Fruit fly (Drosophila melanogaster) whole organism, prepupa: Measurements from ENCODE around the gene sit.
A peak's percentile ranks its signal among the peaks of the same experiment; 100 is the strongest.

Source experiments
- CG10669 ChIP-seq: fragments of 200-800 bp; sonication (Bioruptor generic); optimal IDR thresholded peaks from 3 replicates; lab custom pipeline; 2018; ENCODE audit warnings: missing biosample characterization, mild to moderate bottlenecking, missing genetic modification characterization, moderate library complexity
- CG11294 ChIP-seq: fragments of 200-800 bp; sonication (Bioruptor generic); IDR thresholded peaks from 2 replicates; pipeline ENCODE4 v1.3.6; 2022; ENCODE audit warnings: missing biosample characterization, missing genetic modification characterization
- CG11902 ChIP-seq: fragments of 200-800 bp; sonication (Bioruptor generic); optimal IDR thresholded peaks from 3 replicates; lab custom pipeline; 2016; ENCODE audit warnings: missing biosample characterization, missing genetic modification characterization
- CG15336 ChIP-seq: fragments of 200-800 bp; sonication (Bioruptor generic); IDR thresholded peaks from 2 replicates; pipeline ENCODE4 v1.3.6; 2022; ENCODE audit warnings: missing biosample characterization, missing genetic modification characterization
- CG1621 ChIP-seq: fragments of 200-800 bp; sonication (Bioruptor generic); optimal IDR thresholded peaks from 3 replicates; lab custom pipeline; 2018; ENCODE audit warnings: missing biosample characterization, mild to moderate bottlenecking, missing genetic modification characterization
- CG31627 ChIP-seq: fragments of 200-800 bp; sonication (Bioruptor generic); optimal IDR thresholded peaks from 3 replicates; lab custom pipeline; 2016; ENCODE audit warnings: missing biosample characterization, missing genetic modification characterization
- CG32006 ChIP-seq: fragments of 200-800 bp; sonication (Bioruptor generic); optimal IDR thresholded peaks from 3 replicates; lab custom pipeline; 2017; ENCODE audit warnings: missing biosample characterization, mild to moderate bottlenecking, missing genetic modification characterization
- CG34406 ChIP-seq: fragments of 200-800 bp; sonication (Bioruptor generic); optimal IDR thresholded peaks from 3 replicates; lab custom pipeline; 2016; ENCODE audit warnings: missing biosample characterization, missing genetic modification characterization
- CG3919 ChIP-seq: fragments of 200-800 bp; sonication (Bioruptor generic); optimal IDR thresholded peaks from 3 replicates; lab custom pipeline; 2016; ENCODE audit warnings: missing biosample characterization, missing genetic modification characterization
- CG4318 ChIP-seq: fragments of 200-800 bp; sonication (Bioruptor generic); optimal IDR thresholded peaks from 3 replicates; lab custom pipeline; 2017; ENCODE audit warnings: missing biosample characterization, mild to moderate bottlenecking, missing genetic modification characterization
- CG6792 ChIP-seq: fragments of 200-800 bp; sonication (Bioruptor generic); optimal IDR thresholded peaks from 3 replicates; lab custom pipeline; 2016; ENCODE audit warnings: missing biosample characterization, missing genetic modification characterization
- CG6808 ChIP-seq: fragments of 200-800 bp; sonication (Bioruptor generic); optimal IDR thresholded peaks from 3 replicates; lab custom pipeline; 2017; ENCODE audit warnings: missing biosample characterization, missing genetic modification characterization, mild to moderate bottlenecking, moderate library complexity, missing genetic modification reagents
- CG7368 ChIP-seq: fragments of 200-800 bp; sonication (Bioruptor generic); optimal IDR thresholded peaks from 3 replicates; lab custom pipeline; 2016; ENCODE audit warnings: missing biosample characterization, missing genetic modification characterization
- CG8319 ChIP-seq: fragments of 200-800 bp; sonication (Bioruptor generic); optimal IDR thresholded peaks from 3 replicates; lab custom pipeline; 2016; ENCODE audit warnings: missing biosample characterization, missing genetic modification characterization
- CG9139 ChIP-seq: fragments of 200-800 bp; sonication (Bioruptor generic); optimal IDR thresholded peaks from 3 replicates; lab custom pipeline; 2017; ENCODE audit warnings: missing biosample characterization, mild to moderate bottlenecking, missing genetic modification characterization
- Eip78C ChIP-seq: fragments of 200-800 bp; sonication (Bioruptor generic); peaks from one replicate; lab custom pipeline; 2016; ENCODE audit warnings: missing biosample characterization, missing genetic modification characterization
- Eip93F ChIP-seq: fragments of 200-800 bp; sonication (Bioruptor generic); optimal IDR thresholded peaks from 2 replicates; lab custom pipeline; 2016; ENCODE audit warnings: missing biosample characterization, mild to moderate bottlenecking, missing genetic modification characterization
- Ets21C ChIP-seq: fragments of 200-800 bp; sonication (Bioruptor generic); optimal IDR thresholded peaks from 3 replicates; lab custom pipeline; 2016; ENCODE audit warnings: missing biosample characterization, missing genetic modification characterization
- Gug ChIP-seq: fragments of 200-800 bp; sonication (Bioruptor generic); IDR thresholded peaks from 2 replicates; pipeline ENCODE4 v1.3.6; 2022; ENCODE audit warnings: missing biosample characterization, missing genetic modification characterization
- Hr38 ChIP-seq: sonication (Bioruptor generic); optimal IDR thresholded peaks from 2 replicates; lab custom pipeline; 2016; ENCODE audit warnings: missing biosample characterization, missing genetic modification characterization
- Lpt ChIP-seq: fragments of 200-800 bp; sonication (Bioruptor generic); optimal IDR thresholded peaks from 3 replicates; lab custom pipeline; 2016; ENCODE audit warnings: missing biosample characterization, missing genetic modification characterization
- Met ChIP-seq: fragments of 200-800 bp; sonication (Bioruptor generic); optimal IDR thresholded peaks from 3 replicates; lab custom pipeline; 2016; ENCODE audit warnings: missing biosample characterization, missing genetic modification characterization
- Smox ChIP-seq: fragments of 200-800 bp; sonication (Bioruptor generic); optimal IDR thresholded peaks from 3 replicates; lab custom pipeline; 2016; ENCODE audit warnings: missing biosample characterization, missing genetic modification characterization
- Sox102F ChIP-seq: fragments of 200-800 bp; sonication (Bioruptor generic); optimal IDR thresholded peaks from 2 replicates; lab custom pipeline; 2016; ENCODE audit warnings: missing biosample characterization, mild to moderate bottlenecking, missing genetic modification characterization
- Sox14 ChIP-seq: fragments of 200-800 bp; sonication (Bioruptor generic); optimal IDR thresholded peaks from 3 replicates; lab custom pipeline; 2016; ENCODE audit warnings: missing biosample characterization, missing genetic modification characterization
- acj6 ChIP-seq: fragments of 200-800 bp; sonication (Bioruptor generic); optimal IDR thresholded peaks from 3 replicates; lab custom pipeline; 2016; ENCODE audit warnings: missing biosample characterization, missing genetic modification characterization
- dsx ChIP-seq: fragments of 200-800 bp; optimal IDR thresholded peaks from 3 replicates; lab custom pipeline; 2019; ENCODE audit warnings: missing biosample characterization, mild to moderate bottlenecking, missing genetic modification characterization, moderate library complexity; ENCODE audit not compliant: poor library complexity, severe bottlenecking
- eg ChIP-seq: fragments of 200-800 bp; sonication (Bioruptor generic); IDR thresholded peaks from 3 replicates; pipeline ENCODE4 v1.3.6; 2022; ENCODE audit warnings: missing biosample characterization, missing genetic modification characterization
- esn ChIP-seq: fragments of 200-800 bp; sonication (Bioruptor generic); optimal IDR thresholded peaks from 2 replicates; lab custom pipeline; 2016; ENCODE audit warnings: missing biosample characterization, mild to moderate bottlenecking, missing genetic modification characterization, moderate library complexity
- fd59A ChIP-seq: fragments of 200-800 bp; sonication (Bioruptor generic); optimal IDR thresholded peaks from 2 replicates; lab custom pipeline; 2017; ENCODE audit warnings: missing biosample characterization, mild to moderate bottlenecking, missing genetic modification characterization, missing genetic modification reagents
- fkh ChIP-seq: fragments of 200-800 bp; sonication (Bioruptor generic); optimal IDR thresholded peaks from 3 replicates; lab custom pipeline; 2017; ENCODE audit warnings: missing biosample characterization, mild to moderate bottlenecking, missing genetic modification characterization, moderate library complexity
- pdm3 ChIP-seq: fragments of 200-800 bp; sonication (Bioruptor generic); optimal IDR thresholded peaks from 3 replicates; lab custom pipeline; 2016; ENCODE audit warnings: missing biosample characterization, missing genetic modification characterization
- salr ChIP-seq, 2 experiments: fragments of 200-800 bp; sonication (Bioruptor generic); optimal IDR thresholded peaks; 3 replicates each; lab custom pipeline; 2016 to 2018; ENCODE audit warnings: missing biosample characterization in 2 of 2, missing genetic modification characterization in 2 of 2, mild to moderate bottlenecking in 1 of 2
- ss ChIP-seq, 2 experiments: fragments of 200-800 bp; sonication (Bioruptor generic); optimal IDR thresholded peaks; 2 replicates in 1 of 2; 3 replicates in 1 of 2; lab custom pipeline; 2017 to 2018; ENCODE audit warnings: mild to moderate bottlenecking in 2 of 2, missing biosample characterization in 2 of 2, missing genetic modification characterization in 2 of 2, moderate library complexity in 1 of 2
- svp ChIP-seq: fragments of 200-800 bp; sonication (Bioruptor generic); peaks from one replicate; lab custom pipeline; 2016; ENCODE audit warnings: missing biosample characterization, missing genetic modification characterization
- topi ChIP-seq: fragments of 200-800 bp; sonication (Bioruptor generic); optimal IDR thresholded peaks from 3 replicates; lab custom pipeline; 2016; ENCODE audit warnings: missing biosample characterization, missing genetic modification characterization
- vri ChIP-seq: fragments of 200-800 bp; sonication (Bioruptor generic); optimal IDR thresholded peaks from 3 replicates; lab custom pipeline; 2016; ENCODE audit warnings: missing biosample characterization, mild to moderate bottlenecking, missing genetic modification characterization

sit gene

DNA sequence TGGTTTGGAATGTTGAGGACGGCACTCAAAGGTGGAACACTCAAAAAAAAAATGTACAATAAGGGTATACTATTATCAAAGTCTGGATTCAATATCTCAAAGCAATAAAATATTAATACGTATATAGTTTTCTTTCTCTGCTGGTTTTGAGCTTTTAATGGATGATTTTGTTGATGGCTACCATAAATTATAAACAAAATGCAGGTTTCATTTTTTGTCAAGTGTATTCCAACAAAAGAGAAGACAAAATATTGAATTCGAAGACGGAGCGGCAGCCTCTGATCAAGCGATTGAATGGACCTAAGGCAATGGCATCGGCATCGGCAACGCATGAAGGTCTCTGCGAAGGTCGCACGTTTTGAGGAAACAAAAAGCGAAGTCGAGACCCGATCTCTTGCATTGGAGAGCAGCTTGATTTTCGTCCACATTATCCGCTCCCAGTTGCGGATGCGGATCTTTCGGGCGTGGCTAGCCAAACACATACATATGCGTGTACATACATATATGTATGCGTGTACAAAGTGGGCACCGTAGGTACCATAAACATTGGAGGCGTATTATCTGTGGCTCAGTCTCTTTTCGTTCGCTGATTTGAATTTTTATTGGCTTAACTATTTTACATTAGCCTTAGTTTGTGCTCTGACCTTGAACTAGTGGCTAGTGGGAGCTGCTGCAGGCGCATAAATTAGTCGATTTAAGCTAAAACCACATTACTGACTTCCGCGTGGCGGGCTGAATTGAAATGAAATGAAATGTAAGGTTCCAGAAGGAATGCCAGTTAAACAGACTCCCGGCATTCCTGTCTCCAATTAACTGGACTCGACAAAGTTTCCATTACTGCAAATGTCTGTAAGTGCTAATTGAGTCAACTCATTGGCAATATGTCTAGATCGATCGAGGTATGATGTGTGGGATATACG, 25.6 kb downstream of the sit start (continued):
- no peak for TF ChIP-seq CG15336 (GFP tag; lab: Robert Waterston, UW)
- peak; percentile 61 for TF ChIP-seq Sox14
- TF ChIP-seq CG1621 (tag; lab: Kevin White, UChicago): peak; percentile 77
- TF ChIP-seq CG31627 (GFP tag; lab: Kevin White, UChicago): peak; percentile 28
- no peak for TF ChIP-seq Gug (GFP tag; lab: Robert Waterston, UW)
- peak; percentile 71 to 73 for TF ChIP-seq ss (GFP tag; optimal IDR thresholded peaks at IDR 0.05; lab: Kevin White, UChicago)
- peak; percentile 83 for TF ChIP-seq svp (GFP tag; lab: Kevin White, UChicago)
- no peak for TF ChIP-seq CG4318 (GFP tag; lab: Kevin White, UChicago)
- peak; percentile 73 for TF ChIP-seq fd59A (GFP tag; lab: Kevin White, UChicago)
- TF ChIP-seq salr (GFP tag; optimal IDR thresholded peaks at IDR 0.05; lab: Kevin White, UChicago): peak in 1 of 2 experiments; percentile 66
- TF ChIP-seq CG6792: peak; percentile 73
- peak; percentile 65 for TF ChIP-seq acj6 (GFP tag; lab: Kevin White, UChicago)
- TF ChIP-seq CG11294 (GFP tag; lab: Robert Waterston, UW): no peak
- TF ChIP-seq CG3919 (GFP tag; lab: Kevin White, UChicago): peak; percentile 79
- TF ChIP-seq Met (GFP tag; lab: Kevin White, UChicago): peak; percentile 57
- TF ChIP-seq eg (GFP tag; lab: Robert Waterston, UW): no peak
- TF ChIP-seq Sox102F: peak; percentile 28
- TF ChIP-seq esn (GFP tag; lab: Kevin White, UChicago): peak; percentile 51
- TF ChIP-seq CG7368 (GFP tag; lab: Kevin White, UChicago): peak; percentile 74
- TF ChIP-seq Smox (GFP tag; lab: Kevin White, UChicago): no peak
- no peak for TF ChIP-seq Ets21C (GFP tag; lab: Kevin White, UChicago)
- no peak for TF ChIP-seq fkh (GFP tag; lab: Kevin White, UChicago)
- peak; percentile 54 for TF ChIP-seq CG11902 (GFP tag; lab: Kevin White, UChicago)
- peak; percentile 8 for TF ChIP-seq vri (GFP tag; lab: Kevin White, UChicago)
- TF ChIP-seq topi: peak; percentile 50
- peak; percentile 79 for TF ChIP-seq CG10669 (GFP tag; lab: Kevin White, UChicago)
- peak; percentile 47 for TF ChIP-seq CG9139 (GFP tag; lab: Kevin White, UChicago)
- TF ChIP-seq Lpt: no peak
- peak; percentile 72 for TF ChIP-seq CG34406

- TF ChIP-seq CG8319 (no peak), pdm3 (no peak), Eip93F (GFP tag; lab: Kevin White, UChicago) (no peak), fkh (GFP tag; lab: Kevin White, UChicago) (peak; percentile 64), Gug (GFP tag; lab: Robert Waterston, UW) (no peak), CG9139 (GFP tag; lab: Kevin White, UChicago) (no peak), CG6808 (no peak)
Observed at dm6 chr3R:22535945-22536344, 26.4 kb downstream of the sit start.

DNA sequence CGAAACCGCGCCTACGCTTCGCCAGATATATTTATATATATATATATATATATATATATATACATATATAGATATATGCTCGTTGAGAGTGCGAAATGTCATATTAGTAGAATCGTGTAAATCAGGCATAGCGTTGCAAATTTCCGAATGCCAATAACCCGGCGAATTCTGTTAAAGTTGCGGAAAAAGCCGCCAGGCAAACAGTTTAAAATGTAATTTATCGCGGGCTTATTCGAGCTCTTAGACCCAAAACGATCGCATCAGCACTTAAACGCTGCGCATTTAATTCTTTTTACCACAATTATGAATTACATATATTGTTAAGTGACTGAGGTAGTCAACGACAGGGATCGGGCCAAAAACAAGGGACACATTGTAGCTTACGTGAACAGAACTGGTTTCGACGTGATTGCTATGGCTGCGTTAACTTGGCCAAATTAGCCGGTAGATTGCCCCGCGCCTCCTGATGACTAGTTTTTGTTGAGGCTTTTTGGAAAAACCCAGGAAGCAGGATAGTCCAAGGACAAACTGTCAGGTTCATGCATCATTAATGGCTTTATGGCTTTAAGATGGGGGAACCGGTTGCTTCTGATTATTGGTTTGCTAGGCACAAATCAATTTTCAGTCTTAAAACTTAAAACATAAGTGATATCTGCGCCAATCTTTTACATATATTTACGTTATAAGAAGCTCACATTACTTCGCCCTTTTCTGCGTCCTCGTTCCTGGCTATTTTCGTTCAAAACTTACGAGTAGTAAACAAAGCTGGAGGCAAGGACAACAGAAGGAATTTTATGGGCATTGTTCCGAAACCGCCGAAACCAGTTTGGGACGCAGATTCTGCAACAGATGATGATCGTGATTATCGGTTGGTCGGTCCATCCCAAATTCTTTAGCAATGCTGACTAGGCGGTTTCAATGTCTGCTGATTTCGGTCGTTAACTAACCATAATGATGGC, 28.1 kb downstream of the sit start:
- TF ChIP-seq Met (GFP tag; lab: Kevin White, UChicago): no peak
- TF ChIP-seq CG32006 (GFP tag; lab: Kevin White, UChicago): no peak
- TF ChIP-seq Eip78C (GFP tag; lab: Kevin White, UChicago): peak; percentile 53
- TF ChIP-seq ss (GFP tag; optimal IDR thresholded peaks at IDR 0.05; lab: Kevin White, UChicago): no peak
- TF ChIP-seq dsx: peak; percentile 73
- peak; percentile 5 for TF ChIP-seq Sox102F
- TF ChIP-seq Hr38 (GFP tag; lab: Kevin White, UChicago): no peak
- TF ChIP-seq, all 60 proteins: peak for 3
